Fruit fly (Drosophila melanogaster) Kc167 (cell line): ENCODE results near the gene Erk7.

ENCODE experiments used
- Myc ChIP-seq: fragments of >200 bp; optimal IDR thresholded peaks from 2 replicates; lab custom pipeline; 2017; ENCODE audit warnings: missing external identifiers
- Sin3A ChIP-seq: fragments of >200 bp; optimal IDR thresholded peaks from 2 replicates; lab custom pipeline; 2018; ENCODE audit warnings: missing external identifiers
- h ChIP-seq: fragments of >200 bp; optimal IDR thresholded peaks from 3 replicates; lab custom pipeline; 2018; ENCODE audit warnings: missing external identifiers
- psq ChIP-seq: fragments of >200 bp; optimal IDR thresholded peaks from 2 replicates; lab custom pipeline; 2017; ENCODE audit warnings: missing external identifiers
- ttk ChIP-seq: sonication (Bioruptor generic); optimal IDR thresholded peaks from 2 replicates; lab custom pipeline; 2017; ENCODE audit warnings: missing external identifiers

- TF ChIP-seq Myc (no peak), Sin3A (lab: Kevin White, UChicago) (no peak), ttk (no peak), h (lab: Kevin White, UChicago) (no peak), psq (lab: Kevin White, UChicago) (no peak)
Measured at dm6 chrX:9286386-9286785, 18.9 kb upstream of the Erk7 start.
